Fruit fly (Drosophila melanogaster) whole organism, larva: Measurements from ENCODE around the gene cbt.

Source experiments
- noc ChIP-seq: fragments of 200-800 bp; sonication (Bioruptor generic); optimal IDR thresholded peaks from 3 replicates; lab custom pipeline; 2019; ENCODE audit warnings: missing biosample characterization, mild to moderate bottlenecking, missing genetic modification characterization, moderate library complexity

Gene cbt

DNA sequence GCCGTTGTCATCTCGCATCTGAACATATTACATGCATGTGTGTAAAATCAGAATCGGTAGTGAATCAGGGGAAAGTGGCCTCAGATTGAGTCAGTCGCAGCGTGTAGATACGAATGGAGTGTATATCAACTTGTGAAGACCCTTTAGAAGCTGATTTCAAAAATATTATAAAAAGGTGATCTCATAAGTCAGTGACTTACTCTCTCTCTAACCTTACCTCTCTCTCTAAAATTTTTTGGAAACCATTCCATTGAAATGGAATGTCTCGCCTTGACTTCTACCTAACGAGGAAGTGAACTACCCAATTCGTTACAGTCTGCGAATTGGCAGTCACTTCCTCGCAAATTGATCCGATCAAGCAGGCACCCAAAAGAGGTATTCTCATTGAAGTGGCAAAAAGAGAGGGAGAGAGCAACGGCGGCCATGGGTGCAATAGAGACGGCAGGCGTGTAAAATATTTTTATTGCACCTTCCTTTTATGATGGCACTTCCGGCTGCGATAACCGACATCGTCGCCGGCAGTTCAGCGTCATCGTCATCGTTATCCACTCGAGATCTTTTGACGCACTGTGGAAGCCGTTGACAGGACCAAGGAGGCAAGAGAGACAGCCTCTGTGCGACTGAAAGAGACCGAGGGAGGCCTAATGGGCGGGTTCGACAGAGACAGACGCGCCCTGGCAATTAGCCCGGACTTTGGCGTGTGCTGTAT, 38.6 kb upstream of the cbt start:
- no peak for TF ChIP-seq noc (tag; lab: Kevin White, UChicago)

DNA sequence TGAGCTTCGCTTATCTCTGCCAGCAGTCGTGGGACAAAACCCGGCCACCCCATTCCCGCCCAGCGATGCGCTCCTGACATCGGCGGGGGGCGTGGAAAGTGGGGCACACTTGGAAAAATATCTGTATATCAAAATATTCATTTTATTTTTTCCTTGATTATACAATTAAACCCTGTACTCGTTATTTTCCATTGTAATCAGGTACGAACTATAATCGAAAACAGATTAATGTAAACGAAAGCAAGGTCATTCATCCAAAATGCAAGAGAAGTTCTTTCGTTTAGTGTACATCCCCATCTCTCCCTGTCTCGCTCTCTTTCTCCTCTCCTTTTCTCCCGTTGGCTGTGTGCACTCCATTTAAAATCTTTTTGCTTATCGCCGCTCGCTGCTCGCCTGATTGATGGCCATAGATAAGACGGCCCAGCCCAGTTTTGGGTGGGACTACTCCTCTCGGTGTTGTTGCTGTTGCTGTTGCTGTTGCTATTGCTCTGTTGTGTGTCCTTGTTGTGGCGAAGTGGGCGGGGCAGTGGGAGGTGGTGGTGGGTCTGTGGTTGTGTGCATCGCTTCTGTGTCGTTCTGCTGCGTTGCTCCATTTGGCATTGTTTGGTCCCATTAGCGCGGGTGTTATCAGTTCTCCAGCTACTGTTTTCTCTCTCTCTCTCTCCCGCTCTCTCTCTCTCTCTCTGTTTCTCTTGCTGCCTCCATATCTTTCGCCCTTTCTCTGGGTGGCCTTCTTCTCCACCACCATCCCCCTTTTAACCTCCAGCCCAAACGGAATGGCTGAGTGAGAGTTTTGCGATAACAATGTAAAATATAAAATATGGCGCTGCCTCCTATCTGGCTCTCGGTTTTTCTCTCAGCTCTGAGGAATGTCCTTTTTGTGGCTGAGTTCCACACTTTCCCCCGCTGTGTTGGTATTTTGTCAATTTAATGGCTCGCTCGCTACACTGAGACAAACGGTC, 36.8 kb upstream of the cbt start:
- no peak for TF ChIP-seq noc (tag; lab: Kevin White, UChicago)

DNA sequence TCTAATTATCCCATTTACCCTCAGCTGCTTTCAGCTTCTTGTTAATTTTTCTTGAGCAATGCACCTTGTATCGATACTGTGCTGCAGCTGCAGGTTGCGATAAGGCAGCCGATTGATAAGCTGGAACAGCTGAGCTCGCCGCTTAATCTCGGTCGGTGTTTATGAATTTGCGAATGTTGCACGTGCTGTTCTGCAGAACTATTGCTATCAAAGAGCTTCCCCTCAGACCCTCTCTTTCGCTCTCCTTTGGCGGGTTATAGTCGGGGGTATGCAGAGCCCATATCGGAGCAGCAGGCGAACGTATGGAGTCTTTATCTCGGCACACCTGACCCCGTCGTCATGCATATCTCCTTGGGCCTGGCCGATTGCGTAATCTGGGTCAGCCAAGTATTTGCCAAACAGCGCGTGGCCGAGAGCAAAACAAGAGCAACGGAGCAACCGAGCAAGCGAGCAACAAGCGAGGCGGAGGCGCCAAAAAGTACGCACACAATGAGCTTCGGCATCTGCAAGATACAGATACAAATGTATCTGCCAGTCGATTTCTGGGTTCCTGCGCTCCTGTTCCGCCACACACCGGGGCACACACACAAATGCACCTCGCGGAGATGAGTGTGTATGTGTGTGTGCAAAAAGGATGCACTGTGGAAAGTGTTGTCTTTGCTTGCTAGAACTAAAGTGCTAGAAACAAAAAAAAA, 34.8 kb upstream of the cbt start:
- TF ChIP-seq noc (tag; lab: Kevin White, UChicago) = no peak

DNA sequence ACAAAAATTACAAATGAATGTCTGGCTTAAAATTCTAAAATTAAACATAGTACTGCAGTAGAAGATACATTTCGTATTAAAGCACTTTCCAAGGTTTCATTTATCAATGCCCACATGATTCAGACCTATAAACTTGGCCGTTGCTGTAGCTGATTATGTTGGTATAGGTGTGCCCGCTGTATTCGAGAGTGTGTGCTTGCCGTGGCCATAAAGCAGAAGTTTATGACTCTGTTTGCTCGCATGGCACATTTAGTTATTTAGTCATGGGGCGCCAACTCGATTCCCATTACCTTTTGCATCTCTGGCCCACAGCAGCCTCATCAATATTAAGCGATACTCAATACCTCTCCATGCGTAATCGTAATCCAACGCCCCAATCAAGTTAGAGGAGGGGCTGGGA, 33.5 kb upstream of the cbt start:
- TF ChIP-seq noc (tag; lab: Kevin White, UChicago) = no peak

DNA sequence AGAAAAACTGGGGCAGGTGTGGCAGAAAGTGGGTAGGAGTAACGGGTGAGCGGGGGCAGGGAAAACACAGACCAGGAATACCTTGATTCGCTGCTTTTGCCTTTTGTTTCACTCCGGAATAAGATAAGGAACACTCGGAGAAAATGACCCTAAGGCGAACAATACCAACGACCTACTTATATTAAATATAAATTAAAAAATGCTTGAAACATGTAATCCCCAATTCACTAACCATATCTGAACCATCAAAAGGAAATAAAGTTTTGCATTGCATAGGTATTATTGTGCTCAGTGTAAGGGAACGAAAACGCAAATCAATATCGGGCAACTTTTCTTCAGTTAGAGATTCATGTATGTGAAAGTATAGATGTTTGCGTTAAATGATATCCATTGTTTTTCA, 32.5 kb upstream of the cbt start:
- no peak for TF ChIP-seq noc (tag; lab: Kevin White, UChicago)

DNA sequence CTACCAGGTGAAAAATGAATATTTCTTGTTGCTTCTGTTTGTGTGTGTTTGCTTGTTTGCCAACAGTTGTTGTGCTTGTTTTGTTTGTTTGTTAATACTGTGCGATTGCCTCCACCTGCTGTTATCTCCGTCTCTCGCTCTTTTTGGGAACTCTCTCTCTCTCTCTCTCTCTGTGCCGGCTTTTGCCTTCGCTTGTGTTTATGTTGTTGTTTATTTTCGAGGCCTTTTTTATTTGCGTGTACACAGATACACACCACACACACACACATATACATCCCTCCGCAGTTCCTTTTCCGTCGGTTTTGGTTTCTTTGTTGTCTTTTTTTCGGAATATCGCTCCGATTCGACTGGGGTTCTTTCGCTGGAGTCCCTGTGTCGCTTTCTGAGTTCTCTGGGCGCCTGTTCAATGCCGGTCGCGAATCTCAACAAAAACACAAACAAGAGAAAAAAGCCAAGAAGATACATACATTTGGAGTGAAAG, 31.1 kb upstream of the cbt start:
- no peak for TF ChIP-seq noc (tag; lab: Kevin White, UChicago)

DNA sequence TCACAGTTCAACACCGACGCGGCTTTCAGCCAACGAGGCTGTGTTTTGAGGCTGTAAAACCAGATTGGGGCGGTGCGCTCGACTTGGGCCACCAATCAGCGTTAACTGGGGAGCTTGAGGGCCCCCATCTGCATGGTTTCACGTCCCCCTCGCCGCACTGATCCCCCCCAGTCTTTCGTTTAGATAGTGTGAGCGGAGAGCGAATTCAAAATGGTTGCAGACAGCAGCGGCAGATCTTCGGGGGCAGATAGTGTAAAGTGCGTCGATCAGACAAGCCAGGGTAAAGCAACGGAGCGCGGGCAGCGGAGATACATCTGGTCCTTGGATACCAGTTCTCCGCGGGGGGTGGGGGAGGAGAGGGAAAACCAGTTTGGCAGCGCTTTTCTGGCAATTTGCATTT, 27.7 kb upstream of the cbt start:
- TF ChIP-seq noc (tag; lab: Kevin White, UChicago) = no peak

DNA sequence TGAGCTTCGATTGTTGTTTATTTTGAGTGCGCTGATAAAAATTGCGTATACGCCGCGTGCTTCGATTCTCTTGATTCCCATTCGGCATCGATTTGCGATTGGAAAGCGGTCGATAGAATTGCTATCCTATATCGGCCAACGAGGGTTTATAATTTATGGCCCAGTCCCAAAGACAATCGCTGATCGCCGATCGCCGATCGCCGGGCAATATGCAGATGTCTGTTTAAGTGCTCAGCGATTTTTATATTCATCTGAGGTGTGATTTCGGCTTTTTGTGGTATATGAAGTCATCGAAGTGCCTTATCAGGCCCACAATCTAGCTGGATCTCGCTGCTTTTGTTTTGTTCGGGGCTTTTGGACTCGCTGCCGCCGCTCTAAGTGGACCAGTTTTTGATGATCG, 27.0 kb upstream of the cbt start:
- TF ChIP-seq noc (tag; lab: Kevin White, UChicago) = no peak

DNA sequence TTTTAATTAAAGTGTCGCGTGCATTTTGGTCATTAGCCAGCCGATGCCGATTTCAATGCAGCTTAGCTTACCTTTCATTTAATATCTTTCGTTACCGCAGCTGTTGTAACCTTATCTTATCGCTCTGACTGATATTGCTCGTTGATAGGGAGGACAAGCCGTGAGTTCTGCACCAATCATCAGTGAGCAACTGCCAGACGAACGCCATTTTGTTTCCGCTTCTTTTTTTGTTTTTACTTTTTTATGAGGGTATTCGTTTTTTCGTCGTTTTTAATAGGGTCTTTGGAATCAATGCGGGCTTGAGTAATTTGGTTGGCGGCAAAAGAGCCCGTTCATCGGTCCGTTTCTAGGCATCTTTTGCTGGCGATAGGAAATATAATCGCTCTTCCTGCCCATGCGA, 25.5 kb upstream of the cbt start:
- TF ChIP-seq noc (tag; lab: Kevin White, UChicago) = no peak

DNA sequence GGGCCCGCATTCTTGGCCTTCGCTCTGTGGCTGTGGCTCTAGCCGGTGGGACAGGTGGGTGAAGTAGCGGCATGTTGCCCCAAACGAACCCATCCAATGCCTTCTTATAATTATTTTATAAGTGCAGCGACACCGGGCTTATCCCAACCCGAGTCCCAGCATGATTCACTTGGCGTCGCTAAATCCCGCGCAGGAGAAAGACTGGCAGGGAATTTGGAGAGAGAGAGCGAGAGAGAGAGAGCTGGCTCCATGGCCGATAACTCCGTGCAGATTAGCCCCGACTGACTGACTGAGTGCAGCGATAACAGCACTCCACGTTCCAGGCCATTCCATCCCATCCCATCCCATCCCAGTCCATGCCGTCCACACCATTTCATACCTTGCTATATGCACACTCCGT, 22.1 kb upstream of the cbt start:
- no peak for TF ChIP-seq noc (tag; lab: Kevin White, UChicago)

DNA sequence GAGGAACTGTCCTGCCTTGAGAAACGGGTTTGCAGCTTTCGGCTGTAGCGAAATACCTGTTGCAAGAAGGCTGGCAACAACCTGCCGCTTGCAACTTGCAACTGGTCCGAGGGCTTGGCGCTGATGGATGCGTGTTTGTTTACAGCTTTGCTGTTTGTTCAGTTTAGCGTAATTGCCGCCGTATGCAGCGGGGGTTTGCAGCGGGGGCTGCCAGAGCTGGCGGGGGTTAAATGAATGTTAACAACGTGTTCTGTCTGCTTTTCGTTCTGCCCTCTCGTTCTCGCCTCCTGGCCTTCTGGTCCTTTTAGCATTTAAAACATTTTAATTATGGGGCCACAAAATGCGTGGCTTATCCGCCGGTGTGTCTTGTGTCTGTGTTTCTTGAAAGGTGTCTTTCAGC, 20.5 kb upstream of the cbt start:
- no peak for TF ChIP-seq noc (tag; lab: Kevin White, UChicago)

DNA sequence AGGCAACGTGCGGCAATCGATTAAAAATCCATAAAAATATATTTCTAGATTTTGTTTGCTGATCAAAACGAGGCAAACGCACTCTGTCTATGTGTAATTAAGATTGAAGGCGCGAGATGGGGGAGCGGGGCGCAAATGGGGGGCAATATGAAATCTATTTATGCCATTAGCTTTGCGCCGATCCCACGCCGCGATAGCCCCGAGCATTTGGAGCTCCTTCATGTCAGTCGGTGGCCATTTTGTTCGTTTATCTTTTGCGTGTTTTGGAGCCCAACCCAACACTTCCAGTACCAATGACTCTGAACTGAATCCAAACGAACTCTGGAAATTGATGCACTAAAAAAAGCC, 19.0 kb upstream of the cbt start:
- TF ChIP-seq noc (tag; lab: Kevin White, UChicago) = no peak

DNA sequence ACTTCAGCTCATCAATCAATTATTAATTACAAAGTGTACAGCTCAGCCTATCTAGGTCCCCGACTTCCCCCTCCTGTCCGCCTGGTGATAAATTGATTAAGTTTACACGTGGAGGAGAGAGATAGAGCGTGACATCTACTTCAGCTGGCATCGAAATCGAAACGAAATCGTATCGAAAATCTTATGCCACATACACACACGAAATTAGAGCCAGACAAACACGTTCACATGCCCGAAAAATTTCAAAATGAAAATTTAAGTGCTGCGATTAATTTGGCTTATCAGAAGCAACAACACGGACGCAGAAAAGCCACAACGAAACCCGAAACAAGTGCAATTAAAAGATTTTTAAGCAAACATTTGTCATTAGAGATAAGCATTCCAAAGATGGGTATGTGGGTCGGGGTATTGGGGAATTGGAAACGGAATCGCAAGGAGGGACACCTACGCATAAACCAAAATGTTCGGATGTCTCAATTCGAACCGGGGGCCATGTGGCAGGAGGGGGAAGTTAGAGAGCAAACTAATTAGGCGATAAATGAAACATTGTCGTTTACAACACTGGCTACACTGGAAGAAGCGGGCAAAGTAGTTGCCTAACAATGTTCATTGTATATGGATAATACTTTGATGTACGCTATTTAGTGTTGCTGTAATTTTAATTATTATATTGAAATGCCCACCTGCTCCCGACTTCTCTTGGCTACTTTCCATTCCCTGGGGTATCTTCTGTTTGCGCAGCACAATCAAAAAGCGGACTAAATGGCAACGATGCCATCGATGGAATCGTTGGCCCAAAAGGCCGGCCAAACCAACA, 18.4 kb upstream of the cbt start:
- TF ChIP-seq noc (tag; lab: Kevin White, UChicago) = peak; percentile 7

DNA sequence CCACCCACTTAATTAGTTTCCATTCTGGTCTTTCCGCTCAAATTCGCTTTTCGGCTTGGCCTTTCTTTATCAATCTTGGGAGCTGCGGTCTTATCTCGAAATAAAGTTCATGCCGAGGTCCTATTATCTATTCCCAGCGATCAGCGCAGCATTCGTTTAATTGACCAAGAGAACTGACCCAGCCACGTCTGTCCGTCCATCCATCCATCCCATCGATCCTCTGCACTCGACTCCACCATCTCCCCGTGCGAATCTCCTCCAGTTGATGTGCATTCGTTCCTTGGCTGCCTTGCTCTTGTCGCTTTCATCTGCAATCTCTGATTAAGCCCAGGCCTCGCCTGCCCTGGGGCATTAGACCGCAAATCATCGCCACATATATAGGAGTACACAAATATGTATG, 17.4 kb upstream of the cbt start:
- no peak for TF ChIP-seq noc (tag; lab: Kevin White, UChicago)

DNA sequence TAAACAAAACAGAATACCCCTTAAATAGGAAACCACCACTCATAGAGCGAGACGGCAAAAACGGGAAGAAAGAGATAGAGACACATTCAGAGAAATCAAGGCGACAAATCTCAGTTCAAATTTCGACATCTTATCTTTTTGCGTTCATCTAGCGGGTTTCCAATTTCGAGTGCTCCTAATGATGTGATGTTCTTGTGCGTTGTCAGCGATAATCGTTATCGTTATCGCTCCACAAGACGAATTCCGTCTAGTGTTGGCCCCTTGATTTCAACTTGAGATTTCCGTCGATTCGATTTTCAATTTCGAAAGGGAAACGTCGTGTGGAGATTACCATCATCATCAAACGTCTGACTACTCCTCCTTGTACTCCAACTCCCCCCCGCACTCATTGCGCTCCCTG, 16.9 kb upstream of the cbt start:
- no peak for TF ChIP-seq noc (tag; lab: Kevin White, UChicago)
